Worm (Caenorhabditis elegans) whole organism, L4 larva: ENCODE measurements around the gene srh-301.

ENCODE experiments used
- ceh-20 ChIP-seq: fragments of 200-800 bp; sonication (Bioruptor generic); IDR thresholded peaks from 2 replicates; pipeline ENCODE4 v1.3.6; 2022; ENCODE audit warnings: missing genetic modification reagents, missing genetic modification characterization, missing compliant biosample characterization
- ceh-82 ChIP-seq: sonication (generic microtip); optimal IDR thresholded peaks from 2 replicates; lab custom pipeline; 2017; ENCODE audit warnings: missing biosample characterization, missing genetic modification characterization
- dve-1 ChIP-seq: sonication (generic microtip); optimal IDR thresholded peaks from 2 replicates; lab custom pipeline; 2017; ENCODE audit warnings: antibody characterized with exemption, mild to moderate bottlenecking, missing genetic modification characterization, missing compliant biosample characterization; ENCODE audit not compliant: insufficient read depth
- egl-27 ChIP-seq: sonication (generic microtip); optimal IDR thresholded peaks from 3 replicates; lab custom pipeline; 2017; ENCODE audit warnings: missing biosample characterization, missing genetic modification reagents, missing genetic modification characterization
- fkh-10 ChIP-seq: fragments of 150-350 bp; optimal IDR thresholded peaks from 2 replicates; lab custom pipeline; 2014; ENCODE audit warnings: missing biosample characterization, missing genetic modification reagents, missing genetic modification characterization
- jun-1 ChIP-seq: fragments of 150-350 bp; optimal IDR thresholded peaks from 2 replicates; lab custom pipeline; 2014; ENCODE audit warnings: missing biosample characterization, missing genetic modification reagents, missing genetic modification characterization
- mep-1 ChIP-seq: fragments of 150-350 bp; sonication (generic microtip); optimal IDR thresholded peaks from 3 replicates; lab custom pipeline; 2014; ENCODE audit warnings: missing biosample characterization, missing genetic modification characterization
- mes-2 ChIP-seq: sonication (generic microtip); optimal IDR thresholded peaks from 2 replicates; lab custom pipeline; 2016; ENCODE audit warnings: missing genotype, mild to moderate bottlenecking, missing genetic modification characterization, missing compliant biosample characterization; ENCODE audit not compliant: poor library complexity, severe bottlenecking
- nhr-102 ChIP-seq: sonication (generic microtip); optimal IDR thresholded peaks from 2 replicates; lab custom pipeline; 2016; ENCODE audit warnings: mild to moderate bottlenecking, missing genetic modification characterization, moderate library complexity, missing compliant biosample characterization
- nhr-77 ChIP-seq: fragments of 150-350 bp; optimal IDR thresholded peaks from 2 replicates; lab custom pipeline; 2014; ENCODE audit warnings: missing biosample characterization, missing genetic modification characterization
- pha-4 ChIP-seq, 2 experiments: fragments of 150-350 bp in 1 of 2; fragments of 200-800 bp in 1 of 2; sonication (Bioruptor generic) in 1 of 2; IDR thresholded peaks in 1 of 2; optimal IDR thresholded peaks in 1 of 2; 2 replicates each; pipeline versions ENCODE4 v1.3.6 to Lab custom; 2014 to 2022; ENCODE audit warnings: missing genetic modification characterization in 2 of 2, missing genetic modification reagents in 2 of 2, missing biosample characterization in 1 of 2, missing compliant biosample characterization in 1 of 2
- spr-3 ChIP-seq: fragments of 200-800 bp; sonication (Bioruptor generic); optimal IDR thresholded peaks from 2 replicates; lab custom pipeline; 2018; ENCODE audit warnings: mild to moderate bottlenecking, missing genetic modification characterization, missing compliant biosample characterization
- unc-62 ChIP-seq, 3 experiments: fragments of 150-350 bp in 1 of 3; sonication (generic microtip); optimal IDR thresholded peaks in 2 of 3; peaks in 1 of 3; 1 replicate in 1 of 3; 2 replicates in 2 of 3; lab custom pipeline; 2014 to 2017; ENCODE audit warnings: missing biosample characterization in 3 of 3, missing genetic modification characterization in 3 of 3, missing genetic modification reagents in 3 of 3, missing genotype in 1 of 3
- ztf-11 ChIP-seq: fragments of 150-350 bp; optimal IDR thresholded peaks from 2 replicates; lab custom pipeline; 2014; ENCODE audit warnings: missing biosample characterization, missing genetic modification characterization

- TF ChIP-seq jun-1 (tag; lab: Kevin White, UChicago) (no peak), ztf-11 (tag; lab: Kevin White, UChicago) (no peak), ceh-82 (tag; lab: Kevin White, UChicago) (no peak), nhr-77 (tag; lab: Kevin White, UChicago) (no peak), fkh-10 (GFP tag; lab: Kevin White, UChicago) (no peak), nhr-102 (tag; lab: Kevin White, UChicago) (no peak), pha-4 (GFP tag; IDR thresholded peaks at IDR 0.05; lab: Robert Waterston, UW) (no peak), pha-4 (tag; optimal IDR thresholded peaks at IDR 0.05; lab: Kevin White, UChicago) (no peak), egl-27 (tag; lab: Kevin White, UChicago) (no peak), mep-1 (tag; lab: Kevin White, UChicago) (no peak), ceh-20 (GFP tag; lab: Robert Waterston, UW) (no peak), unc-62 (GFP tag; optimal IDR thresholded peaks at IDR 0.05 in 1 of 2; lab: Kevin White, UChicago) (peak in 1 of 2 experiments; percentile 20), unc-62 (tag; optimal IDR thresholded peaks at IDR 0.05; lab: Kevin White, UChicago) (no peak), mes-2 (no peak), dve-1 (tag; lab: Kevin White, UChicago) (no peak), spr-3 (GFP tag; lab: Kevin White, UChicago) (no peak)
Measured at ce11 chrV:17790191-17790590, 34.5 kb upstream of the srh-301 start, which contains the start of gene srh-290.
